Worm (Caenorhabditis elegans) whole organism, L2 larva: ENCODE measurements around the gene cpna-2.

Experiments used
- lin-11 ChIP-seq: fragments of 150-350 bp; sonication (generic microtip); optimal IDR thresholded peaks from 2 replicates; lab custom pipeline; 2014; ENCODE audit warnings: missing biosample characterization, missing genetic modification characterization, inconsistent platforms, mixed read lengths
- lin-13 ChIP-seq: fragments of 150-350 bp; optimal IDR thresholded peaks from 2 replicates; lab custom pipeline; 2014; ENCODE audit warnings: missing biosample characterization, missing genetic modification reagents, missing genetic modification characterization
- lin-39 ChIP-seq: fragments of 150-350 bp; optimal IDR thresholded peaks from 2 replicates; lab custom pipeline; 2014; ENCODE audit warnings: missing biosample characterization, missing genetic modification reagents, missing genetic modification characterization
- mdl-1 ChIP-seq, 2 experiments: fragments of 150-350 bp in 1 of 2; sonication (generic microtip) in 1 of 2; optimal IDR thresholded peaks; 2 replicates each; lab custom pipeline; 2017; ENCODE audit warnings: missing biosample characterization in 2 of 2, missing genetic modification characterization in 2 of 2
- nhr-12 ChIP-seq: fragments of 150-350 bp; optimal IDR thresholded peaks from 2 replicates; lab custom pipeline; 2014; ENCODE audit warnings: missing biosample characterization, missing genetic modification characterization
- nhr-237 ChIP-seq: fragments of 150-350 bp; optimal IDR thresholded peaks from 2 replicates; lab custom pipeline; 2014; ENCODE audit warnings: missing biosample characterization, missing genetic modification characterization
- snpc-4 ChIP-seq: fragments of 150-350 bp; optimal IDR thresholded peaks from 2 replicates; lab custom pipeline; 2014; ENCODE audit warnings: missing biosample characterization, missing genetic modification characterization
- unc-62 ChIP-seq: fragments of 150-350 bp; optimal IDR thresholded peaks from 2 replicates; lab custom pipeline; 2014; ENCODE audit warnings: missing biosample characterization, missing genetic modification reagents, missing genetic modification characterization
- zag-1 ChIP-seq: fragments of 150-350 bp; optimal IDR thresholded peaks from 2 replicates; lab custom pipeline; 2014; ENCODE audit warnings: missing biosample characterization, missing genetic modification characterization

ce11 chrII:7765456-7765855, 40.8 kb downstream of the cpna-2 start, which contains the start of gene srh-39:
- no peak for TF ChIP-seq lin-13 (GFP tag; lab: Kevin White, UChicago)
- no peak for TF ChIP-seq nhr-12
- TF ChIP-seq snpc-4 (tag; lab: Kevin White, UChicago): no peak
- TF ChIP-seq mdl-1 (tag; optimal IDR thresholded peaks at IDR 0.05; lab: Kevin White, UChicago): no peak
- TF ChIP-seq zag-1 (tag; lab: Kevin White, UChicago): no peak
- no peak for TF ChIP-seq lin-11 (tag; lab: Kevin White, UChicago)
- no peak for TF ChIP-seq nhr-237
- TF ChIP-seq lin-39 (tag; lab: Kevin White, UChicago): no peak
- no peak for TF ChIP-seq unc-62 (GFP tag; lab: Kevin White, UChicago)
